Fruit fly (Drosophila melanogaster): ENCODE results near the gene pes.
A peak's percentile ranks its signal among the peaks of the same experiment; 100 is the strongest.

DNA sequence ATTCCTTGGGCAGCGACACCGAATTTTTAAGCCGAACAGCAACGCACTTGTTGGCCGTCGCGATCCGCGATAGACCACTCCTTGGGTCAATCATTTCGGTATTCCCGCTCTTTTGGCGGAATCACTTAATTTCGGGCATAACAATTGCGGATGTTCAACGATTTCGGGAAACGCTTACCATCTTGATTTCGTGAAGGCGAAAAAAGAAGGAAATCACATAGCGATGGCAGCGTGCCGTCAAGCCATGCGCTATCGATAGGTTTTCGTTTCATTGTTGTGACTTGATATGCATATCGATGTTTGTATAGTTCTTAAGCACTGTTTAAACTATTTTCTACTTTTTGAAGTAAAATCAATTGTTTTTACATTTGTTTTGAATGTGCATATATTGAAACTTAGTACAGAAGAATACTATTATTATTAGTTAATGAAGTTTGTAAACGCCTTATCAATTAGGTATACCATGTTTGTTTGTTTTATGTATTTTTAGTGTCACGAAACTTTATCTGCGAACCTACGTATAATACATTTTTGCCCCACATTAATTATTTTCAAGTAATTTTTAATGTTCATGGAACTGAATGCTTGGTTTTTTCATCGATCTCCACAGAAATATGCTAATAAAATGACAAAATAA, 48.8 kb upstream of the pes start, which contains the start of gene RpL36A:
- TF ChIP-seq CG32121 (GFP tag; IDR thresholded peaks at IDR 0.05) (no peak), CG9948 (tag; optimal IDR thresholded peaks at IDR 0.05) (no peak), Snoo (tag; optimal IDR thresholded peaks at IDR 0.05) (peak; percentile 6), D1 (tag; optimal IDR thresholded peaks at IDR 0.05) (no peak), EcR (GFP tag; optimal IDR thresholded peaks at IDR 0.05) (no peak), CG34367 (tag; optimal IDR thresholded peaks at IDR 0.05) (peak; percentile 12), CG4496 (GFP tag; IDR thresholded peaks at IDR 0.05) (no peak; the same call in 2 of the 3 replicates), CG10348 (GFP tag; IDR thresholded peaks at IDR 0.05) (no peak), Pif1B (GFP tag; optimal IDR thresholded peaks at IDR 0.05) (no peak), fd96Ca (GFP tag; IDR thresholded peaks at IDR 0.05) (peak; percentile 34; the same call in 1 of the 3 replicates), CG8159 (tag; optimal IDR thresholded peaks at IDR 0.05) (peak; percentile 18)
